Fruit fly (Drosophila melanogaster): ENCODE measurements around the gene mew.

mew gene

dm6 chrX:13274429-13275095 is 16.3 kb upstream of the mew start (continued):
- TF ChIP-seq Deaf1 (tag; optimal IDR thresholded peaks at IDR 0.05) (peak; percentile 50), cato (GFP tag; optimal IDR thresholded peaks at IDR 0.05; ENCODE audit: borderline replicate concordance) (peak; percentile 5), bigmax (GFP tag; optimal IDR thresholded peaks at IDR 0.05) (no peak), Tbp (GFP tag; optimal IDR thresholded peaks at IDR 0.05) (no peak), CG32532 (GFP tag; IDR thresholded peaks at IDR 0.05) (peak; percentile 68), MBD-R2 (GFP tag; IDR thresholded peaks at IDR 0.05) (no peak), CG13894 (tag; optimal IDR thresholded peaks at IDR 0.05) (no peak), trem (tag; optimal IDR thresholded peaks at IDR 0.05) (peak; percentile 56), sens (GFP tag) (peak; percentile 91), CG17361 (GFP tag; IDR thresholded peaks at IDR 0.05) (peak; percentile 65), Kr (GFP tag; optimal IDR thresholded peaks at IDR 0.05) (no peak), CG11093 (GFP tag; IDR thresholded peaks at IDR 0.05) (peak; percentile 14; the same call in 1 of the 3 replicates), CG1602 (GFP tag; optimal IDR thresholded peaks at IDR 0.05) (peak; percentile 49), exex (tag; optimal IDR thresholded peaks at IDR 0.05) (no peak), Med (GFP tag) (peak; percentile 12), usp (GFP tag; optimal IDR thresholded peaks at IDR 0.05) (no peak), yki (optimal IDR thresholded peaks at IDR 0.05) (no peak), nau (GFP tag; optimal IDR thresholded peaks at IDR 0.05) (no peak), bbx (GFP tag; IDR thresholded peaks at IDR 0.05; ENCODE audit: partially characterized antibody) (no peak), vnd (GFP tag; IDR thresholded peaks at IDR 0.05; ENCODE audit: partially characterized antibody) (no peak), CG11560 (tag; IDR thresholded peaks at IDR 0.05) (peak; percentile 21; the same call in 1 of the 3 replicates), az2 (GFP tag; optimal IDR thresholded peaks at IDR 0.05) (peak; percentile 41), CG7556 (GFP tag; optimal IDR thresholded peaks at IDR 0.05) (peak; percentile 63), hth (optimal IDR thresholded peaks at IDR 0.05) (no peak), en (GFP tag; optimal IDR thresholded peaks at IDR 0.05) (no peak), esg (GFP tag; conservative IDR thresholded peaks at IDR 0.05) (peak; percentile 27; the same call in 1 of the 2 replicates), cwo (GFP tag; optimal IDR thresholded peaks at IDR 0.05) (peak; percentile 39), CG4282 (GFP tag; optimal IDR thresholded peaks at IDR 0.05) (no peak), CG1832 (GFP tag; optimal IDR thresholded peaks at IDR 0.05) (no peak), Sry-δ (GFP tag; optimal IDR thresholded peaks at IDR 0.05) (no peak), Adf1 (GFP tag; IDR thresholded peaks at IDR 0.05) (no peak), sisA (GFP tag; IDR thresholded peaks at IDR 0.05) (peak; percentile 57), sug (tag; optimal IDR thresholded peaks at IDR 0.05) (peak; percentile 42), pho (GFP tag; optimal IDR thresholded peaks at IDR 0.05) (no peak), HLH54F (GFP tag; optimal IDR thresholded peaks at IDR 0.05) (peak; percentile 11), nerfin-1 (tag; optimal IDR thresholded peaks at IDR 0.05) (peak; percentile 59), gsb-n (tag; optimal IDR thresholded peaks at IDR 0.05) (peak; percentile 59), CG5180 (GFP tag; optimal IDR thresholded peaks at IDR 0.05) (peak; percentile 45), dysf (GFP tag; IDR thresholded peaks at IDR 0.05) (peak; percentile 75), CG12769 (tag; optimal IDR thresholded peaks at IDR 0.05) (no peak), CG3838 (GFP tag; optimal IDR thresholded peaks at IDR 0.05) (no peak), disco-r (GFP tag; optimal IDR thresholded peaks at IDR 0.05) (no peak), CG32767 (GFP tag; IDR thresholded peaks at IDR 0.05) (no peak; the same call in 1 of the 2 replicates), Fer3 (tag; optimal IDR thresholded peaks at IDR 0.05) (peak; percentile 57), CG9215 (GFP tag; IDR thresholded peaks at IDR 0.05) (peak; percentile 40), D (optimal IDR thresholded peaks at IDR 0.05) (no peak), D (GFP tag; optimal IDR thresholded peaks at IDR 0.05) (peak; percentile 53), Hr51 (GFP tag; optimal IDR thresholded peaks at IDR 0.05) (peak in 1 of 2 experiments; percentile 79), fd3F (GFP tag; optimal IDR thresholded peaks at IDR 0.05) (peak; percentile 32), Optix (GFP tag; IDR thresholded peaks at IDR 0.05) (no peak), lilli (GFP tag; optimal IDR thresholded peaks at IDR 0.05) (no peak)
